Worm (Caenorhabditis elegans) whole organism, L2 larva: ENCODE data around the gene F19B2.7.

ENCODE experiments used
- F13H6.1 ChIP-seq: sonication (generic microtip); optimal IDR thresholded peaks from 2 replicates; lab custom pipeline; 2016; ENCODE audit warnings: missing genetic modification characterization, missing compliant biosample characterization
- R02D3.7 ChIP-seq: fragments of 150-350 bp; optimal IDR thresholded peaks from 2 replicates; lab custom pipeline; 2014; ENCODE audit warnings: missing biosample characterization, missing genetic modification characterization
- Y55F3AM.14 ChIP-seq: fragments of 200-800 bp; sonication (Bioruptor generic); optimal IDR thresholded peaks from 2 replicates; lab custom pipeline; 2018; ENCODE audit warnings: mild to moderate bottlenecking, missing genetic modification characterization, missing compliant biosample characterization
- ZK546.5 ChIP-seq: sonication (generic microtip); optimal IDR thresholded peaks from 2 replicates; lab custom pipeline; 2017; ENCODE audit warnings: missing biosample characterization, missing genetic modification characterization
- alr-1 ChIP-seq: fragments of 150-350 bp; optimal IDR thresholded peaks from 2 replicates; lab custom pipeline; 2014; ENCODE audit warnings: missing biosample characterization, missing genetic modification characterization
- ama-1 ChIP-seq: fragments of 150-350 bp; optimal IDR thresholded peaks from 2 replicates; lab custom pipeline; 2018; ENCODE audit warnings: inconsistent platforms
- ceh-82 ChIP-seq: fragments of 150-350 bp; optimal IDR thresholded peaks from 2 replicates; lab custom pipeline; 2014; ENCODE audit warnings: missing biosample characterization, missing genetic modification characterization
- crh-2 ChIP-seq: sonication (generic microtip); optimal IDR thresholded peaks from 2 replicates; lab custom pipeline; 2017; ENCODE audit warnings: missing biosample characterization, missing genetic modification characterization
- dmd-4 ChIP-seq: sonication (generic microtip); optimal IDR thresholded peaks from 2 replicates; lab custom pipeline; 2017; ENCODE audit warnings: missing biosample characterization, missing genetic modification characterization
- elt-1 ChIP-seq: fragments of 150-350 bp; optimal IDR thresholded peaks from 2 replicates; lab custom pipeline; 2014; ENCODE audit warnings: missing biosample characterization, missing genetic modification characterization
- elt-3 ChIP-seq: sonication (generic microtip); optimal IDR thresholded peaks from 2 replicates; lab custom pipeline; 2017; ENCODE audit warnings: missing biosample characterization, missing genetic modification characterization
- gmeb-1 ChIP-seq: fragments of 150-350 bp; optimal IDR thresholded peaks from 2 replicates; lab custom pipeline; 2014; ENCODE audit warnings: missing biosample characterization, missing genetic modification characterization
- lin-11 ChIP-seq: fragments of 150-350 bp; sonication (generic microtip); optimal IDR thresholded peaks from 2 replicates; lab custom pipeline; 2014; ENCODE audit warnings: missing biosample characterization, missing genetic modification characterization, inconsistent platforms, mixed read lengths
- lin-39 ChIP-seq: fragments of 150-350 bp; optimal IDR thresholded peaks from 2 replicates; lab custom pipeline; 2014; ENCODE audit warnings: missing biosample characterization, missing genetic modification reagents, missing genetic modification characterization
- lsy-2 ChIP-seq, 2 experiments: fragments of 150-350 bp in 1 of 2; sonication (generic microtip) in 1 of 2; optimal IDR thresholded peaks; 2 replicates each; lab custom pipeline; 2014 to 2017; ENCODE audit warnings: missing biosample characterization in 2 of 2, missing genetic modification characterization in 2 of 2
- mab-5 ChIP-seq: fragments of 150-350 bp; optimal IDR thresholded peaks from 2 replicates; lab custom pipeline; 2014; ENCODE audit warnings: missing biosample characterization, missing genetic modification characterization
- mbf-1 ChIP-seq: sonication (generic microtip); optimal IDR thresholded peaks from 2 replicates; lab custom pipeline; 2017; ENCODE audit warnings: missing biosample characterization, missing genetic modification characterization
- nhr-11 ChIP-seq: fragments of 150-350 bp; optimal IDR thresholded peaks from 2 replicates; lab custom pipeline; 2014; ENCODE audit warnings: missing biosample characterization, missing genetic modification characterization
- nhr-12 ChIP-seq: fragments of 150-350 bp; optimal IDR thresholded peaks from 2 replicates; lab custom pipeline; 2014; ENCODE audit warnings: missing biosample characterization, missing genetic modification characterization
- nhr-237 ChIP-seq: fragments of 150-350 bp; optimal IDR thresholded peaks from 2 replicates; lab custom pipeline; 2014; ENCODE audit warnings: missing biosample characterization, missing genetic modification characterization
- nhr-25 ChIP-seq: fragments of 150-350 bp; sonication (generic microtip); optimal IDR thresholded peaks from 3 replicates; lab custom pipeline; 2014; ENCODE audit warnings: missing biosample characterization, missing genetic modification characterization
- nhr-77 ChIP-seq: fragments of 150-350 bp; optimal IDR thresholded peaks from 2 replicates; lab custom pipeline; 2014; ENCODE audit warnings: missing biosample characterization, missing genetic modification characterization
- peb-1 ChIP-seq: fragments of 150-350 bp; optimal IDR thresholded peaks from 2 replicates; lab custom pipeline; 2014; ENCODE audit warnings: missing biosample characterization, missing genetic modification characterization
- skn-1 ChIP-seq: sonication (generic microtip); optimal IDR thresholded peaks from 2 replicates; lab custom pipeline; 2017; ENCODE audit warnings: missing biosample characterization, missing genetic modification characterization
- sma-3 ChIP-seq: sonication (generic microtip); optimal IDR thresholded peaks from 2 replicates; lab custom pipeline; 2016; ENCODE audit warnings: missing genetic modification reagents, missing genetic modification characterization, missing compliant biosample characterization
- sma-9 ChIP-seq, 2 experiments: fragments of 150-350 bp in 1 of 2; sonication (generic microtip) in 1 of 2; optimal IDR thresholded peaks; 2 replicates each; lab custom pipeline; 2014 to 2016; ENCODE audit warnings: missing genetic modification characterization in 2 of 2, mild to moderate bottlenecking in 1 of 2, missing biosample characterization in 1 of 2, missing compliant biosample characterization in 1 of 2, missing genetic modification reagents in 1 of 2, moderate library complexity in 1 of 2
- snpc-4 ChIP-seq: fragments of 150-350 bp; optimal IDR thresholded peaks from 2 replicates; lab custom pipeline; 2014; ENCODE audit warnings: missing biosample characterization, missing genetic modification characterization
- unc-39 ChIP-seq: fragments of 150-350 bp; optimal IDR thresholded peaks from 2 replicates; lab custom pipeline; 2014; ENCODE audit warnings: missing biosample characterization, missing genetic modification characterization
- unc-55 ChIP-seq: fragments of 150-350 bp; sonication (generic microtip); optimal IDR thresholded peaks from 3 replicates; lab custom pipeline; 2014; ENCODE audit warnings: missing biosample characterization, missing genetic modification reagents, missing genetic modification characterization
- unc-62 ChIP-seq: fragments of 150-350 bp; optimal IDR thresholded peaks from 2 replicates; lab custom pipeline; 2014; ENCODE audit warnings: missing biosample characterization, missing genetic modification reagents, missing genetic modification characterization
- ztf-1 ChIP-seq: fragments of 200-800 bp; sonication (Bioruptor generic); conservative IDR thresholded peaks from 2 replicates; pipeline ENCODE4 v1.3.6; 2022; ENCODE audit warnings: missing genetic modification characterization, missing compliant biosample characterization
- ztf-11 ChIP-seq: sonication (generic microtip); optimal IDR thresholded peaks from 2 replicates; lab custom pipeline; 2017; ENCODE audit warnings: missing biosample characterization, missing genetic modification characterization

F19B2.7 gene

ce11 chrV:20151432-20151831 lies at the start of gene F19B2.7:
Gene F19B2.7, plus strand, starts transcription at chrV:20151732.
- no peak for TF ChIP-seq elt-1 (tag; lab: Kevin White, UChicago)
- TF ChIP-seq crh-2: no peak
- TF ChIP-seq lsy-2 (tag; optimal IDR thresholded peaks at IDR 0.05; lab: Kevin White, UChicago): no peak

ce11 chrV:20104417-20104816 lies 47.1 kb upstream of the F19B2.7 start:
- TF ChIP-seq ceh-82 (tag; lab: Kevin White, UChicago) (no peak), nhr-11 (tag; lab: Kevin White, UChicago) (no peak), dmd-4 (tag; lab: Kevin White, UChicago) (no peak), peb-1 (no peak), ZK546.5 (tag; lab: Kevin White, UChicago) (no peak), mbf-1 (no peak)

ce11 chrV:20105210-20105793 lies 46.2 kb upstream of the F19B2.7 start:
- no peak for TF ChIP-seq unc-55 (GFP tag; lab: Kevin White, UChicago)
- TF ChIP-seq ztf-11 (tag; lab: Kevin White, UChicago): no peak
- no peak for TF ChIP-seq R02D3.7 (tag; lab: Kevin White, UChicago)
- TF ChIP-seq ama-1: no peak
- TF ChIP-seq lin-39 (tag; lab: Kevin White, UChicago): no peak
- TF ChIP-seq nhr-237 (tag; lab: Kevin White, UChicago): no peak
- no peak for TF ChIP-seq elt-1 (tag; lab: Kevin White, UChicago)
- TF ChIP-seq skn-1 (tag; lab: Kevin White, UChicago): no peak
- TF ChIP-seq Y55F3AM.14 (GFP tag; lab: Kevin White, UChicago): no peak
- TF ChIP-seq nhr-11 (tag; lab: Kevin White, UChicago): no peak
- no peak for TF ChIP-seq mbf-1

- TF ChIP-seq ztf-11 (tag; lab: Kevin White, UChicago): no peak
- TF ChIP-seq peb-1: no peak
- TF ChIP-seq nhr-77 (tag; lab: Kevin White, UChicago): no peak
- TF ChIP-seq elt-3 (tag; lab: Kevin White, UChicago): no peak
- no peak for TF ChIP-seq nhr-12 (tag; lab: Kevin White, UChicago)
- TF ChIP-seq crh-2: no peak
- no peak for TF ChIP-seq sma-3 (GFP tag; lab: Kevin White, UChicago)
- TF ChIP-seq mbf-1: no peak
- TF ChIP-seq unc-62: no peak
- no peak for TF ChIP-seq unc-39 (tag; lab: Kevin White, UChicago)
- TF ChIP-seq mab-5 (tag; lab: Kevin White, UChicago): no peak
- no peak for TF ChIP-seq Y55F3AM.14 (GFP tag; lab: Kevin White, UChicago)
- no peak for TF ChIP-seq snpc-4 (tag; lab: Kevin White, UChicago)
- no peak for TF ChIP-seq F13H6.1 (tag; lab: Kevin White, UChicago)
- no peak for TF ChIP-seq nhr-237 (tag; lab: Kevin White, UChicago)
- no peak for TF ChIP-seq ztf-1 (GFP tag; lab: Robert Waterston, UW)
Measured at ce11 chrV:20119770-20120169, 31.8 kb upstream of the F19B2.7 start.

ce11 chrV:20120623-20121165 lies 30.8 kb upstream of the F19B2.7 start, which contains the start of gene ncx-1:
Gene ncx-1, minus strand, starts transcription at chrV:20120673.
- TF ChIP-seq alr-1 (tag; lab: Kevin White, UChicago) (no peak), gmeb-1 (tag; lab: Kevin White, UChicago) (no peak), peb-1 (no peak), elt-3 (tag; lab: Kevin White, UChicago) (no peak), unc-62 (no peak), lin-11 (no peak), lsy-2 (tag; optimal IDR thresholded peaks at IDR 0.05; lab: Kevin White, UChicago) (no peak), R02D3.7 (tag; lab: Kevin White, UChicago) (no peak), mab-5 (tag; lab: Kevin White, UChicago) (no peak), nhr-25 (tag; lab: Kevin White, UChicago) (no peak), sma-9 (GFP tag; optimal IDR thresholded peaks at IDR 0.05; lab: Kevin White, UChicago) (no peak), sma-9 (tag; optimal IDR thresholded peaks at IDR 0.05; lab: Kevin White, UChicago) (no peak)
